Worm (Caenorhabditis elegans): ENCODE measurements around the gene K02A6.1.

The K02A6.1 gene

ce11 chrX:8235994-8236393, 16.5 kb downstream of the K02A6.1 start, which contains the start of gene M60.4 (continued):
- TF ChIP-seq unc-130 (tag; optimal IDR thresholded peaks at IDR 0.05): peak; percentile 70
- TF ChIP-seq C16A3.4 (tag; optimal IDR thresholded peaks at IDR 0.05): peak; percentile 42
- TF ChIP-seq snu-23 (GFP tag; optimal IDR thresholded peaks at IDR 0.05): peak; percentile 90

ce11 chrX:8236515-8236914, 17.0 kb downstream of the K02A6.1 start:
- no peak for TF ChIP-seq ceh-82 (tag; optimal IDR thresholded peaks at IDR 0.05)
- TF ChIP-seq elt-3 (tag; optimal IDR thresholded peaks at IDR 0.05): peak in 1 of 6 experiments; percentile 25
- TF ChIP-seq lin-35 (GFP tag; optimal IDR thresholded peaks at IDR 0.05): peak in 1 of 2 experiments; percentile 43

ce11 chrX:8238639-8239055, 19.1 kb downstream of the K02A6.1 start:
- TF ChIP-seq ztf-4 (tag; optimal IDR thresholded peaks at IDR 0.05): no peak
- TF ChIP-seq alr-1 (tag; optimal IDR thresholded peaks at IDR 0.05; ENCODE audit: borderline replicate concordance): no peak
- TF ChIP-seq mep-1 (tag; optimal IDR thresholded peaks at IDR 0.05): peak; percentile 15
- peak; percentile 84 for TF ChIP-seq snu-23 (GFP tag; optimal IDR thresholded peaks at IDR 0.05)
- TF ChIP-seq lsy-2 (tag; optimal IDR thresholded peaks at IDR 0.05): peak; percentile 17 to 57
- peak; percentile 91 for TF ChIP-seq grh-1 (GFP tag; IDR thresholded peaks at IDR 0.05)
- TF ChIP-seq aha-1 (tag; optimal IDR thresholded peaks at IDR 0.05): no peak
- no peak for TF ChIP-seq unc-30 (tag; optimal IDR thresholded peaks at IDR 0.05)
- TF ChIP-seq zip-4 (GFP tag; optimal IDR thresholded peaks at IDR 0.05): no peak
- no peak for TF ChIP-seq C04F5.9 (tag; optimal IDR thresholded peaks at IDR 0.05)
- TF ChIP-seq efl-3 (GFP tag; optimal IDR thresholded peaks at IDR 0.05): no peak
- peak; percentile 38; the same call in 1 of the 2 replicates for TF ChIP-seq nhr-19 (GFP tag; conservative IDR thresholded peaks at IDR 0.05)
- no peak for TF ChIP-seq zag-1 (tag; optimal IDR thresholded peaks at IDR 0.05)
- peak; percentile 38 for TF ChIP-seq tlp-1 (tag; optimal IDR thresholded peaks at IDR 0.05)
- no peak for TF ChIP-seq lin-39 (tag; optimal IDR thresholded peaks at IDR 0.05)
- TF ChIP-seq efl-1 (optimal IDR thresholded peaks at IDR 0.05): peak in 1 of 2 experiments; percentile 26
- TF ChIP-seq efl-1 (GFP tag; optimal IDR thresholded peaks at IDR 0.05 in 1 of 2): peak in 1 of 2 experiments; percentile 94
- no peak for TF ChIP-seq hlh-4 (tag; optimal IDR thresholded peaks at IDR 0.05)
- no peak for TF ChIP-seq nhr-84 (tag; optimal IDR thresholded peaks at IDR 0.05)
- no peak for TF ChIP-seq ceh-90 (tag; optimal IDR thresholded peaks at IDR 0.05)
- no peak for TF ChIP-seq nhr-11 (tag; optimal IDR thresholded peaks at IDR 0.05)
- no peak for TF ChIP-seq sox-4 (tag; optimal IDR thresholded peaks at IDR 0.05)
- no peak for TF ChIP-seq nhr-76 (tag; optimal IDR thresholded peaks at IDR 0.05)
- peak; percentile 31 to 63 for TF ChIP-seq lin-35 (GFP tag; optimal IDR thresholded peaks at IDR 0.05)
- peak in 2 of 6 experiments; percentile 71 to 92 for TF ChIP-seq elt-3 (tag; optimal IDR thresholded peaks at IDR 0.05)
- TF ChIP-seq mdl-1 (tag; optimal IDR thresholded peaks at IDR 0.05): peak in 1 of 2 experiments; percentile 81
- peak; percentile 35 for TF ChIP-seq skn-1 (tag; optimal IDR thresholded peaks at IDR 0.05)
- TF ChIP-seq lir-3 (tag; optimal IDR thresholded peaks at IDR 0.05; ENCODE audit: poor library complexity): peak; percentile 3
- peak; percentile 65 for TF ChIP-seq tbx-2 (tag; optimal IDR thresholded peaks at IDR 0.05)
- TF ChIP-seq irx-1 (tag; optimal IDR thresholded peaks at IDR 0.05): no peak
- peak; percentile 66 for TF ChIP-seq vab-15 (tag; optimal IDR thresholded peaks at IDR 0.05)
- TF ChIP-seq pag-3 (tag; optimal IDR thresholded peaks at IDR 0.05; ENCODE audit: borderline replicate concordance, insufficient read depth): peak; percentile 43
- TF ChIP-seq ceh-8 (GFP tag; optimal IDR thresholded peaks at IDR 0.05): no peak
- no peak for TF ChIP-seq fkh-10 (GFP tag; optimal IDR thresholded peaks at IDR 0.05)
- TF ChIP-seq xbp-1 (tag; optimal IDR thresholded peaks at IDR 0.05): no peak
- no peak for TF ChIP-seq hpl-2 (GFP tag; optimal IDR thresholded peaks at IDR 0.05)
- TF ChIP-seq pqm-1 (tag; optimal IDR thresholded peaks at IDR 0.05): no peak
- peak; percentile 7 for TF ChIP-seq lin-13 (GFP tag; optimal IDR thresholded peaks at IDR 0.05)
- no peak for TF ChIP-seq unc-130 (tag; optimal IDR thresholded peaks at IDR 0.05)
- no peak for TF ChIP-seq dsc-1 (tag; optimal IDR thresholded peaks at IDR 0.05)
- TF ChIP-seq dpl-1 (GFP tag; optimal IDR thresholded peaks at IDR 0.05): peak in 1 of 3 experiments; percentile 23
- peak; percentile 83 for TF ChIP-seq elt-2 (tag; optimal IDR thresholded peaks at IDR 0.05)
- TF ChIP-seq rnt-1 (tag; optimal IDR thresholded peaks at IDR 0.05): no peak
- TF ChIP-seq blmp-1 (tag; optimal IDR thresholded peaks at IDR 0.05): peak; percentile 72
- TF ChIP-seq nhr-47 (tag; optimal IDR thresholded peaks at IDR 0.05): peak; percentile 54
- TF ChIP-seq fos-1 (tag; optimal IDR thresholded peaks at IDR 0.05): no peak

Measured in whole organism, L1 larva.